Worm (Caenorhabditis elegans) whole organism, early embryonic: ENCODE data around the gene srh-10.

ENCODE experiments used
- B0310.2 ChIP-seq: sonication (generic microtip); optimal IDR thresholded peaks from 2 replicates; lab custom pipeline; 2016; ENCODE audit warnings: mild to moderate bottlenecking, missing genetic modification characterization, missing compliant biosample characterization
- F13C5.2 ChIP-seq: sonication (generic microtip); optimal IDR thresholded peaks from 2 replicates; lab custom pipeline; 2017; ENCODE audit warnings: mild to moderate bottlenecking, missing genetic modification characterization, inconsistent platforms, missing compliant biosample characterization
- aly-1 ChIP-seq: sonication (generic microtip); optimal IDR thresholded peaks from 2 replicates; lab custom pipeline; 2016; ENCODE audit warnings: missing genetic modification characterization, missing compliant biosample characterization
- ama-1 ChIP-seq: fragments of 150-350 bp; optimal IDR thresholded peaks from 2 replicates; lab custom pipeline; 2014
- ceh-13 ChIP-seq: fragments of 200-800 bp; sonication (Bioruptor generic); optimal IDR thresholded peaks from 2 replicates; lab custom pipeline; 2018; ENCODE audit warnings: mild to moderate bottlenecking, missing genetic modification characterization, missing compliant biosample characterization
- ceh-36 ChIP-seq: sonication (generic microtip); optimal IDR thresholded peaks from 2 replicates; lab custom pipeline; 2016; ENCODE audit warnings: missing genetic modification characterization, inconsistent platforms, missing compliant biosample characterization
- ets-7 ChIP-seq: sonication (generic microtip); optimal IDR thresholded peaks from 2 replicates; lab custom pipeline; 2016; ENCODE audit warnings: missing genotype, missing genetic modification characterization, missing compliant biosample characterization
- flt-1 ChIP-seq: fragments of 200-800 bp; sonication (Bioruptor generic); IDR thresholded peaks from 2 replicates; pipeline ENCODE4 v1.3.6; 2022; ENCODE audit warnings: missing genetic modification characterization, missing compliant biosample characterization
- hmbx-1 ChIP-seq: sonication (generic microtip); optimal IDR thresholded peaks from 2 replicates; lab custom pipeline; 2016; ENCODE audit warnings: mild to moderate bottlenecking, missing genetic modification characterization, missing compliant biosample characterization
- hmg-4 ChIP-seq: fragments of 200-800 bp; sonication (Bioruptor generic); optimal IDR thresholded peaks from 2 replicates; lab custom pipeline; 2018; ENCODE audit warnings: mild to moderate bottlenecking, missing genetic modification characterization, missing compliant biosample characterization
- hnd-1 ChIP-seq: sonication (generic microtip); optimal IDR thresholded peaks from 2 replicates; lab custom pipeline; 2016; ENCODE audit warnings: missing genetic modification characterization, missing compliant biosample characterization
- pes-1 ChIP-seq: fragments of 200-800 bp; sonication (Bioruptor generic); IDR thresholded peaks from 2 replicates; pipeline ENCODE4 v1.3.6; 2022; ENCODE audit warnings: missing genetic modification reagents, missing genetic modification characterization, missing compliant biosample characterization
- scrt-1 ChIP-seq: fragments of 200-800 bp; sonication (Bioruptor generic); IDR thresholded peaks from 2 replicates; pipeline ENCODE4 v1.3.6; 2022; ENCODE audit warnings: missing genetic modification characterization, missing compliant biosample characterization
- sea-1 ChIP-seq: fragments of 200-800 bp; sonication (Bioruptor generic); conservative IDR thresholded peaks from 2 replicates; pipeline ENCODE4 v1.3.6; 2022; ENCODE audit warnings: missing genetic modification characterization, missing compliant biosample characterization
- tbx-11 ChIP-seq: fragments of 200-800 bp; sonication (Bioruptor generic); IDR thresholded peaks from 2 replicates; pipeline ENCODE4 v1.3.6; 2022; ENCODE audit warnings: missing genetic modification characterization, missing compliant biosample characterization
- tbx-37 ChIP-seq: fragments of 200-800 bp; sonication (Bioruptor generic); conservative IDR thresholded peaks from 2 replicates; pipeline ENCODE4 v1.3.6; 2022; ENCODE audit warnings: missing genetic modification reagents, missing genetic modification characterization, missing compliant biosample characterization
- tra-4 ChIP-seq: sonication (generic microtip); optimal IDR thresholded peaks from 2 replicates; lab custom pipeline; 2017; ENCODE audit warnings: missing genetic modification characterization, missing compliant biosample characterization

Gene srh-10

DNA sequence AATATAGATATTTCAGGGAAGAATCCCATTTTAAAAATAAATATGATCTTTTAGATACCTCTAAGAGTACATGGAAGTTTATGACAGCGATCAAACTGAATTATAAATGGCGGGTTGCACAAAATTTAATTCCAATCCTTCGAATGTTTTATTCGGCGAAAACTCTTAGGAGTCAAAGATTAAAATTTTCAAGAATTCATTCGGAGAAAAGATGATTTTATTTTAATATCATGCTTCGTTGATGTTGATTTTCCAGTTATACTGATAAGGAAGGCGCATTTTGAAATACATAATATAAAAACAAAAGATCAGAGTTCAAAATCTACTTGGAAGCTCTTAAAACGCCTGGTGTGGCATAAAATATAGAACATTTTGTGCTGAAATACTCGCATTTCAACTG, at the start of gene srh-10:
TSS of gene srh-10 (minus strand) at position 29 of the 400 bp plus-strand sequence.
- TF ChIP-seq tbx-11 (GFP tag; lab: Robert Waterston, UW) = no peak
- TF ChIP-seq scrt-1 (GFP tag; lab: Robert Waterston, UW) = no peak
- TF ChIP-seq B0310.2 (tag; lab: Kevin White, UChicago) = no peak
- TF ChIP-seq ceh-13 (GFP tag; lab: Kevin White, UChicago) = no peak
- no peak for TF ChIP-seq tbx-37 (GFP tag; lab: Robert Waterston, UW)
- TF ChIP-seq hmg-4 (GFP tag; lab: Kevin White, UChicago) = no peak
- TF ChIP-seq tra-4 (tag; lab: Kevin White, UChicago) = no peak
- no peak for TF ChIP-seq pes-1
- no peak for TF ChIP-seq F13C5.2 (tag; lab: Kevin White, UChicago)
- no peak for TF ChIP-seq hmbx-1
- TF ChIP-seq ceh-36 = no peak
- TF ChIP-seq hnd-1 = no peak
- no peak for TF ChIP-seq sea-1 (GFP tag; lab: Robert Waterston, UW)
- no peak for TF ChIP-seq ama-1 (lab: Kevin White, UChicago)
- no peak for TF ChIP-seq ets-7 (tag; lab: Kevin White, UChicago)
- TF ChIP-seq flt-1 (GFP tag; lab: Robert Waterston, UW) = no peak

DNA sequence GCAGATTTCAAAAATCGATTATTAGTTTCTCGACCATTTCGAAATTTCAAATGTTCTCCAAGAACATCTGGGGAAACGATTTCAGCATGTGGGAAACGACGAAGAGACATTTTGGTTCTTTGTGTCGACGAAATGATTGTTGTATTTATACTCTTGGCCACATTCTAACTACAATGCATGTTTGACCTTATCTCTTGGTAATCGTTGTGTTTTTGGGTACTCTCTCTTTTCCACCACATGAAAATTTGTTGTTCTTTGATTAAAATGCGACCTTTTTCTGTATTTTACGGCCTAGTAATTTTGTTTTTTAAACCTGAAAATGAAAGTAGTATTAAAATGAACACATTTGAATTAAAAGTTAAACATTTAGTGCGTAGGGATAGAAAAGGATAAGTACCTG, 45.9 kb upstream of the srh-10 start, which contains the start of gene F17A9.5:
TSS of gene F17A9.5 (minus strand) at position 175 of the 400 bp plus-strand sequence.
- TF ChIP-seq hmg-4 (GFP tag; lab: Kevin White, UChicago) (no peak), flt-1 (GFP tag; lab: Robert Waterston, UW) (no peak), F13C5.2 (tag; lab: Kevin White, UChicago) (no peak), aly-1 (tag; lab: Kevin White, UChicago) (no peak), pes-1 (no peak), tbx-11 (GFP tag; lab: Robert Waterston, UW) (no peak)

DNA sequence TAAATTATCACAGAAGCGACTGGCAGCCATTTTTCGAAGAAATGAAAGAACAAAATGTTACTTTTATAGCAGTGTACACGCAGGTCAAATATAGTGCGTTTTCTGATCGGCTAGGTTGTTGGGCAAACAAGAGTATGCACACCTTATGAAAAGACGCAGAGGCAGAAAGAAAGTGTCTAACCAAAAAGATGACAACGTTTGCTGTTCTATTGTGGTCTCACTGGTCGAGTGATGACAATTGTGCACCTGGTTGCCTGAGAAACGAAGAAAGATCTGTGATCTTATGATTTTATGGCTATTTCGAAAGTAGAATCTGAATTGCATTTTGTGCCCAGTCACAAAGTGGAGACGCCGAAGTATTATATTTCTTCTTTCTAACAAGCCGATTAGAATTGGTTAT, 43.6 kb upstream of the srh-10 start, which contains the start of gene F17A9.4:
TSS of gene F17A9.4 (minus strand) at position 97 of the 400 bp plus-strand sequence.
- TF ChIP-seq hmbx-1 (no peak), flt-1 (GFP tag; lab: Robert Waterston, UW) (no peak), pes-1 (no peak), ama-1 (lab: Kevin White, UChicago) (no peak), ets-7 (tag; lab: Kevin White, UChicago) (no peak), ceh-13 (GFP tag; lab: Kevin White, UChicago) (no peak), F13C5.2 (tag; lab: Kevin White, UChicago) (no peak), ceh-36 (no peak), B0310.2 (tag; lab: Kevin White, UChicago) (no peak), hmg-4 (GFP tag; lab: Kevin White, UChicago) (no peak), tra-4 (tag; lab: Kevin White, UChicago) (no peak), sea-1 (GFP tag; lab: Robert Waterston, UW) (no peak), hnd-1 (no peak), tbx-11 (GFP tag; lab: Robert Waterston, UW) (no peak), aly-1 (tag; lab: Kevin White, UChicago) (no peak), scrt-1 (GFP tag; lab: Robert Waterston, UW) (no peak)

DNA sequence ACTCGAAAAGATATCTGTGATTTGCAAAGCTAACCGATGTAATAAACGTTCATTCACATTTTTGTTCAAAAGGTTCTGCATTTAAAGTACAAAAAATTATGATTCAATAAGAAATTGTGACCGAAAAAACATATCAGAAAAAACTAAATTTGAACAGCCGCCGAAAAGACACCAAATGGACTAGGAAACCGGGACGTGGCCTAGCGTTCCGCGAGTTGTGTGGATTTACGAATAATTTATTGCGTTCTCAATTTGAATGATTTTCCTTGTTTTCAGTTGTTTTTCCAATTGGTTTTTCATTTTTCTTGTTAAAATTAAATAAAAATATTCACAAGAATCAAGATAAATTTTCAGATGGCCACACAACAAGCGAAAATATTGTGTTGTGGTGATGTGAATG, 40.5 kb upstream of the srh-10 start, which contains the start of gene cwf-19L1:
TSS of gene cwf-19L1 (plus strand) at position 355 of the 400 bp plus-strand sequence.
- TF ChIP-seq pes-1 = peak; percentile 68
- no peak for TF ChIP-seq B0310.2 (tag; lab: Kevin White, UChicago)
- no peak for TF ChIP-seq tra-4 (tag; lab: Kevin White, UChicago)
- peak; percentile 71 for TF ChIP-seq tbx-37 (GFP tag; lab: Robert Waterston, UW)

DNA sequence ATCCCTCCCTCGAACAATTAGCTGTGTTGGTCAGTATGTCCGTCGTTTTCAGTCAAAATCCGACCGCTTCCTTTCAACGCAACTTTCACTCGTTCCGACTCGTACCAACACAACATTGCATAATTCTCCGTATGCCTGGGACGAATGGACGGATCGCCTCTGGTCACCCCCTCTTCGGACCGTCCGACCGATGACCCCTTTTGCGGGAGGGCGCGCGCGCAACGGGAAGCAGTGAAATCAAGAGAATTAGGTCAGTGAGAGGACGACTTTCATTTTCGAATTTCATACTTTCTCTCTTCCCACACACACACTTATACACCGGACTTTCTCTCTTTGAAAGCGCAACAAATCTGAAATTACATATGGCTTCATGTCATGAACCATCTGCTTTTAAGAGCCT, 38.4 kb upstream of the srh-10 start, which contains the start of gene atf-8:
TSS of gene atf-8 (plus strand) at position 234 of the 400 bp plus-strand sequence.
- TF ChIP-seq ceh-36 (no peak), ceh-13 (GFP tag; lab: Kevin White, UChicago) (no peak), tra-4 (tag; lab: Kevin White, UChicago) (no peak), sea-1 (GFP tag; lab: Robert Waterston, UW) (no peak), hmg-4 (GFP tag; lab: Kevin White, UChicago) (no peak), ets-7 (tag; lab: Kevin White, UChicago) (no peak), hnd-1 (no peak), flt-1 (GFP tag; lab: Robert Waterston, UW) (no peak), ama-1 (lab: Kevin White, UChicago) (no peak), scrt-1 (GFP tag; lab: Robert Waterston, UW) (no peak), B0310.2 (tag; lab: Kevin White, UChicago) (no peak), pes-1 (no peak), hmbx-1 (no peak), F13C5.2 (tag; lab: Kevin White, UChicago) (no peak), tbx-37 (GFP tag; lab: Robert Waterston, UW) (no peak), tbx-11 (GFP tag; lab: Robert Waterston, UW) (no peak), aly-1 (tag; lab: Kevin White, UChicago) (no peak)

- TF ChIP-seq flt-1 (GFP tag; lab: Robert Waterston, UW) (no peak), hnd-1 (no peak), aly-1 (tag; lab: Kevin White, UChicago) (no peak), ama-1 (lab: Kevin White, UChicago) (no peak), scrt-1 (GFP tag; lab: Robert Waterston, UW) (no peak), F13C5.2 (tag; lab: Kevin White, UChicago) (no peak), hmg-4 (GFP tag; lab: Kevin White, UChicago) (no peak), ceh-13 (GFP tag; lab: Kevin White, UChicago) (no peak), sea-1 (GFP tag; lab: Robert Waterston, UW) (no peak), pes-1 (no peak), tra-4 (tag; lab: Kevin White, UChicago) (no peak), tbx-11 (GFP tag; lab: Robert Waterston, UW) (no peak), ets-7 (tag; lab: Kevin White, UChicago) (no peak), ceh-36 (no peak), tbx-37 (GFP tag; lab: Robert Waterston, UW) (no peak), B0310.2 (tag; lab: Kevin White, UChicago) (no peak)
Observed at ce11 chrV:6103429-6103828, 36.5 kb upstream of the srh-10 start, which contains the start of gene Y38A10A.11. Y38A10A.11 (minus strand) TSS chrV:6103529.
